Worm (Caenorhabditis elegans): ENCODE measurements around the gene C28A5.2.

C28A5.2 gene

DNA sequence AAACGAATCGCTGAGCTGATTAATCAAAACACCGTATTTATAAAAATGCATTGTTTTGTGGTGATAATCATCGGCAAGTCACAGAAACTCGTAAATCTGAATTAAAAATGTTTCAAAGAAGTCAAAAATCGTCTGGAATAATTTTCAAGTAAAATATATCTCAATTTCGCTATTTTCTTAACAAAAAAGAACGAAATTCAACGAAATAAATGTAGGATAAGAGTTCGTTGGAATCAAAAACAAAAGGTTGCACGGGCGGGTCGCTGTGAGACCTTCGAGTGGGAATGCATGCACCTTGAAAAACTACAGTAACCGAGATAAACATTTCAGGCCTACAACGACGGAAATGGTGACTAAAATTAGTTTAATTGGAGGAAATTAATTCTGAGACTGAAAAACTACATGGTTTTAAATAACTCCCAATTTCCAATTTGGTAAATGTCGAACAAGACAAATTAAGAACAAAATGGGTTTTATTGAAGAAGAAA lies 5.0 kb downstream of the C28A5.2 start, which contains the start of gene C28A5.1:
Gene C28A5.1 (minus strand): TSS at position 51 of the 488 bp plus-strand sequence.
- TF ChIP-seq dpff-1 (tag; optimal IDR thresholded peaks at IDR 0.05) (no peak), F37B4.10 (GFP tag; IDR thresholded peaks at IDR 0.05) (no peak), tlf-1 (GFP tag; optimal IDR thresholded peaks at IDR 0.05) (peak; percentile 30), lag-1 (GFP tag; IDR thresholded peaks at IDR 0.05) (no peak), ztf-6 (GFP tag; IDR thresholded peaks at IDR 0.05) (no peak), ztf-3 (GFP tag; optimal IDR thresholded peaks at IDR 0.05) (no peak), ztf-18 (tag; optimal IDR thresholded peaks at IDR 0.05) (no peak), die-1 (tag; optimal IDR thresholded peaks at IDR 0.05) (no peak), rcor-1 (GFP tag; IDR thresholded peaks at IDR 0.05) (peak; percentile 7; the same call in 1 of the 2 replicates), nhr-120 (GFP tag; IDR thresholded peaks at IDR 0.05) (no peak), madf-10 (tag; optimal IDR thresholded peaks at IDR 0.05) (no peak), K11D2.4 (GFP tag; IDR thresholded peaks at IDR 0.05) (no peak), T26A5.8 (tag; optimal IDR thresholded peaks at IDR 0.05) (no peak), F57C9.4 (tag; optimal IDR thresholded peaks at IDR 0.05) (no peak), F39B2.1 (GFP tag; IDR thresholded peaks at IDR 0.05) (no peak), mes-4 (tag; optimal IDR thresholded peaks at IDR 0.05) (no peak), cebp-1 (GFP tag; IDR thresholded peaks at IDR 0.05) (no peak), cebp-1 (tag; optimal IDR thresholded peaks at IDR 0.05) (no peak), hmg-1.2 (GFP tag; IDR thresholded peaks at IDR 0.05) (peak; percentile 26; the same call in 1 of the 2 replicates), Y56A3A.18 (GFP tag; IDR thresholded peaks at IDR 0.05) (0 out of 2 replicates have a peak, but pooled peaks have one; percentile 25), ccch-3 (GFP tag; optimal IDR thresholded peaks at IDR 0.05) (no peak), pha-4 (tag; optimal IDR thresholded peaks at IDR 0.05) (no peak), dox-1 (GFP tag; IDR thresholded peaks at IDR 0.05) (peak; percentile 79), ZK185.1 (tag; optimal IDR thresholded peaks at IDR 0.05; ENCODE audit: poor library complexity, severe bottlenecking) (no peak), rec-8 (tag; optimal IDR thresholded peaks at IDR 0.05) (no peak), Y79H2A.3 (GFP tag; conservative IDR thresholded peaks at IDR 0.05) (no peak), Y95B8A.8 (GFP tag; IDR thresholded peaks at IDR 0.05) (0 out of 2 replicates have a peak, but pooled peaks have one; percentile 63), hsf-1 (GFP tag; IDR thresholded peaks at IDR 0.05) (no peak; the same call in 1 of the 2 replicates), T07F8.4 (tag; optimal IDR thresholded peaks at IDR 0.05) (no peak), rpc-1 (optimal IDR thresholded peaks at IDR 0.05) (no peak), rpc-1 (tag; optimal IDR thresholded peaks at IDR 0.05) (peak; percentile 13), fkh-3 (tag; optimal IDR thresholded peaks at IDR 0.05) (no peak), bed-1 (GFP tag; IDR thresholded peaks at IDR 0.05) (no peak), zfh-2 (GFP tag; conservative IDR thresholded peaks at IDR 0.05) (no peak), C06A6.2 (GFP tag; conservative IDR thresholded peaks at IDR 0.05) (no peak), unc-62 (GFP tag; optimal IDR thresholded peaks at IDR 0.05) (no peak), snpc-1.1 (tag; optimal IDR thresholded peaks at IDR 0.05; ENCODE audit: insufficient read depth) (peak; percentile 48), unc-130 (GFP tag; optimal IDR thresholded peaks at IDR 0.05) (peak; percentile 79), madf-3 (GFP tag; IDR thresholded peaks at IDR 0.05) (no peak), repo-1 (tag; optimal IDR thresholded peaks at IDR 0.05) (no peak), aptf-3 (GFP tag; IDR thresholded peaks at IDR 0.05) (no peak), ceh-58 (GFP tag; IDR thresholded peaks at IDR 0.05) (no peak), bed-2 (GFP tag; IDR thresholded peaks at IDR 0.05) (no peak), mcd-1 (GFP tag; IDR thresholded peaks at IDR 0.05) (no peak), ceh-100 (GFP tag; IDR thresholded peaks at IDR 0.05) (no peak), snpc-1.3 (tag; optimal IDR thresholded peaks at IDR 0.05; ENCODE audit: insufficient read depth) (peak; percentile 81), somi-1 (GFP tag; optimal IDR thresholded peaks at IDR 0.05) (no peak), xnd-1 (tag; optimal IDR thresholded peaks at IDR 0.05) (peak; percentile 91), F55B11.4 (tag; optimal IDR thresholded peaks at IDR 0.05; ENCODE audit: borderline replicate concordance, insufficient read depth) (no peak)
